Worm (Caenorhabditis elegans) whole organism, L3 larva: ENCODE data around the gene T04F8.2.

Experiments
- aly-2 ChIP-seq: fragments of 150-350 bp; optimal IDR thresholded peaks from 2 replicates; lab custom pipeline; 2014; ENCODE audit warnings: missing biosample characterization, missing genetic modification characterization
- ama-1 ChIP-seq: fragments of 150-350 bp; optimal IDR thresholded peaks from 2 replicates; lab custom pipeline; 2018
- ceh-16 ChIP-seq: sonication (generic microtip); optimal IDR thresholded peaks from 2 replicates; lab custom pipeline; 2017; ENCODE audit warnings: missing biosample characterization, missing genetic modification characterization
- ceh-28 ChIP-seq: fragments of 150-350 bp; optimal IDR thresholded peaks from 2 replicates; lab custom pipeline; 2014; ENCODE audit warnings: missing biosample characterization, missing genetic modification reagents, missing genetic modification characterization
- ceh-82 ChIP-seq: fragments of 150-350 bp; optimal IDR thresholded peaks from 2 replicates; lab custom pipeline; 2014; ENCODE audit warnings: missing biosample characterization, missing genetic modification characterization
- ceh-9 ChIP-seq: sonication (generic microtip); optimal IDR thresholded peaks from 2 replicates; lab custom pipeline; 2018; ENCODE audit warnings: missing biosample characterization, missing genetic modification characterization
- elt-2 ChIP-seq: sonication (generic microtip); optimal IDR thresholded peaks from 2 replicates; lab custom pipeline; 2016; ENCODE audit warnings: missing genetic modification reagents, mild to moderate bottlenecking, missing genetic modification characterization, missing compliant biosample characterization
- elt-3 ChIP-seq, 3 experiments: fragments of 150-350 bp in 1 of 3; sonication (generic microtip) in 2 of 3; optimal IDR thresholded peaks; 2 replicates in 2 of 3; 4 replicates in 1 of 3; lab custom pipeline; 2014 to 2017; ENCODE audit warnings: missing biosample characterization in 3 of 3, missing genetic modification characterization in 3 of 3
- fkh-10 ChIP-seq: sonication (generic microtip); optimal IDR thresholded peaks from 2 replicates; lab custom pipeline; 2017; ENCODE audit warnings: missing biosample characterization, missing genetic modification reagents, missing genetic modification characterization
- fos-1 ChIP-seq: fragments of 150-350 bp; optimal IDR thresholded peaks from 2 replicates; lab custom pipeline; 2014; ENCODE audit warnings: missing biosample characterization, missing genetic modification characterization
- hmg-11 ChIP-seq: sonication (generic microtip); optimal IDR thresholded peaks from 2 replicates; lab custom pipeline; 2016; ENCODE audit warnings: missing genetic modification characterization, missing compliant biosample characterization
- jun-1 ChIP-seq: fragments of 150-350 bp; optimal IDR thresholded peaks from 2 replicates; lab custom pipeline; 2014; ENCODE audit warnings: missing biosample characterization, missing genetic modification reagents, missing genetic modification characterization
- lin-15B ChIP-seq: fragments of 150-350 bp; optimal IDR thresholded peaks from 2 replicates; lab custom pipeline; 2014; ENCODE audit warnings: missing biosample characterization, missing genetic modification characterization
- lsy-12 ChIP-seq: sonication (generic microtip); optimal IDR thresholded peaks from 2 replicates; lab custom pipeline; 2016; ENCODE audit warnings: mild to moderate bottlenecking, missing genetic modification characterization, missing compliant biosample characterization
- mdl-1 ChIP-seq: fragments of 150-350 bp; optimal IDR thresholded peaks from 2 replicates; lab custom pipeline; 2014; ENCODE audit warnings: missing biosample characterization, missing genetic modification characterization
- mml-1 ChIP-seq: fragments of 150-350 bp; sonication (generic microtip); optimal IDR thresholded peaks from 3 replicates; lab custom pipeline; 2014; ENCODE audit warnings: missing biosample characterization, missing genetic modification characterization
- nfya-1 ChIP-seq: sonication (generic microtip); optimal IDR thresholded peaks from 2 replicates; lab custom pipeline; 2017; ENCODE audit warnings: missing genetic modification characterization, mild to moderate bottlenecking, missing compliant biosample characterization, antibody characterized with exemption, moderate library complexity; ENCODE audit not compliant: insufficient read depth
- nhr-12 ChIP-seq: fragments of 150-350 bp; optimal IDR thresholded peaks from 2 replicates; lab custom pipeline; 2014; ENCODE audit warnings: missing biosample characterization, missing genetic modification characterization
- nhr-23 ChIP-seq: fragments of 150-350 bp; optimal IDR thresholded peaks from 2 replicates; lab custom pipeline; 2014; ENCODE audit warnings: missing biosample characterization, missing genetic modification reagents, missing genetic modification characterization
- nhr-237 ChIP-seq: fragments of 150-350 bp; optimal IDR thresholded peaks from 2 replicates; lab custom pipeline; 2014; ENCODE audit warnings: missing biosample characterization, missing genetic modification characterization
- nhr-43 ChIP-seq: sonication (generic microtip); optimal IDR thresholded peaks from 2 replicates; lab custom pipeline; 2016; ENCODE audit warnings: mild to moderate bottlenecking, missing genetic modification characterization, missing compliant biosample characterization; ENCODE audit not compliant: poor library complexity, severe bottlenecking
- nhr-76 ChIP-seq: fragments of 150-350 bp; sonication (generic microtip); optimal IDR thresholded peaks from 5 replicates; lab custom pipeline; 2014; ENCODE audit warnings: missing biosample characterization, missing genetic modification characterization
- nhr-77 ChIP-seq: fragments of 150-350 bp; optimal IDR thresholded peaks from 2 replicates; lab custom pipeline; 2014; ENCODE audit warnings: missing biosample characterization, missing genetic modification characterization
- pha-4 ChIP-seq: fragments of 150-350 bp; optimal IDR thresholded peaks from 2 replicates; lab custom pipeline; 2014; ENCODE audit warnings: missing biosample characterization, missing genetic modification reagents, missing genetic modification characterization
- pqm-1 ChIP-seq: fragments of 150-350 bp; optimal IDR thresholded peaks from 2 replicates; lab custom pipeline; 2017; ENCODE audit warnings: missing biosample characterization, missing genetic modification characterization, inconsistent platforms
- sea-2 ChIP-seq: fragments of 150-350 bp; sonication (generic microtip); optimal IDR thresholded peaks from 4 replicates; lab custom pipeline; 2014; ENCODE audit warnings: missing biosample characterization, missing genetic modification reagents, missing genetic modification characterization
- skn-1 ChIP-seq: fragments of 150-350 bp; optimal IDR thresholded peaks from 2 replicates; lab custom pipeline; 2014; ENCODE audit warnings: missing biosample characterization, missing genetic modification characterization
- snpc-4 ChIP-seq: fragments of 150-350 bp; optimal IDR thresholded peaks from 2 replicates; lab custom pipeline; 2014; ENCODE audit warnings: missing biosample characterization, missing genetic modification characterization
- tbx-2 ChIP-seq: sonication (generic microtip); optimal IDR thresholded peaks from 2 replicates; lab custom pipeline; 2016; ENCODE audit warnings: mild to moderate bottlenecking, missing genetic modification characterization, missing compliant biosample characterization

The T04F8.2 gene

ce11 chrX:11662069-11662468, 5.7 kb upstream of the T04F8.2 start:
- TF ChIP-seq nhr-43 (tag; lab: Kevin White, UChicago) (no peak), ceh-82 (tag; lab: Kevin White, UChicago) (no peak), nhr-76 (no peak), nhr-237 (no peak), snpc-4 (tag; lab: Kevin White, UChicago) (no peak), pha-4 (tag; lab: Kevin White, UChicago) (peak; percentile 45), ama-1 (lab: Kevin White, UChicago) (no peak), fos-1 (tag; lab: Kevin White, UChicago) (no peak)
- TF ChIP-seq, all 47 proteins: peak for 1

- TF ChIP-seq mdl-1 (tag; lab: Kevin White, UChicago) (peak; percentile 69), ama-1 (lab: Kevin White, UChicago) (no peak), elt-2 (tag; lab: Kevin White, UChicago) (peak; percentile 99), lin-15B (tag; lab: Kevin White, UChicago) (no peak), elt-3 (tag; optimal IDR thresholded peaks at IDR 0.05; lab: Kevin White, UChicago) (peak in 1 of 3 experiments; percentile 38), pha-4 (tag; lab: Kevin White, UChicago) (peak; percentile 66), jun-1 (peak; percentile 68), pqm-1 (tag; lab: Kevin White, UChicago) (peak; percentile 98)
Observed at ce11 chrX:11661625-11662024, 5.3 kb upstream of the T04F8.2 start, which contains the start of gene sfxn-1.5. Gene sfxn-1.5, minus strand, starts transcription at chrX:11661660.

DNA sequence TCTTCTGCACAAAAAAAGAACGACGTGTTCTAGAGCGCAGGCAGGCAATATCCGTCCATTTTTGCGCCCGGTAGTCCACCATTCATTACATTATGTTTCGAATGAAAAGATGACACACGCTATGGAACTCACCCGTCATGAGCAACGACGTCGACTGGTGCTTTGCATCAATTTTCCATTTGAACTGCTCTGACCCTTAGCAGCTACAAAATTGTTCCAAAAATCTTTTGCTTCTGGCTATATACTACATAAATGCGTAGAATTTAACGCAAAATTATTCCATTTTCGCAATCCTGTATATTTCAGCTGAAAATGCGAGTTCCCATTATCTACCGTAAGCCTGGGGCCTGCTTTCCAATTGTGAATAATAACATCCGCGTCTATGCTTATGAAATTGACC, 2.0 kb upstream of the T04F8.2 start, which contains the start of gene T04F8.3:
Gene T04F8.3 (plus strand): TSS at position 301 of the 400 bp plus-strand sequence.
- TF ChIP-seq snpc-4 (tag; lab: Kevin White, UChicago) (no peak), mdl-1 (tag; lab: Kevin White, UChicago) (no peak), mml-1 (tag; lab: Kevin White, UChicago) (no peak), pqm-1 (tag; lab: Kevin White, UChicago) (no peak), lsy-12 (tag; lab: Kevin White, UChicago) (no peak), nhr-23 (no peak), nhr-77 (tag; lab: Kevin White, UChicago) (no peak), ceh-9 (tag; lab: Kevin White, UChicago) (no peak), hmg-11 (no peak), ama-1 (lab: Kevin White, UChicago) (no peak), ceh-28 (tag; lab: Kevin White, UChicago) (no peak), skn-1 (no peak)

DNA sequence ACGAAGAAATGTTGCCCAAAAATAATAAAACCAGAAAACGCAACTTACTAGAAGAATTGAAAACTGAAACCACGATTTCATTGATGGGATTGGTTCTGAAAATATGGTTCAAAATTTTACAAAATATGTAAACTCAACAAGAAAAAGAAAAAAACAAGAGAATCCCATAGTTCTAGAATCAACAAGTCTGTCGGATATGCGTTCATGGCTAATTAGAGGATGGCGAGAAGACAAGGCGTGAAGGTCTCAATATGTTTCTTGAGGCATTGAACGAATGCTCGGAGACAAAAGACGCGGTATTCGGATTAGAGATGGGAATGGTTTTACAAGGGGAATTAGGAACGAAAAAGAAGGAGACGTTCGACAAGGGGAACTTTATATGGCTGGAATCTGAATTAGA, 5.6 kb downstream of the T04F8.2 start, which contains the start of gene cutl-11:
Gene cutl-11 (minus strand): TSS at position 101 of the 400 bp plus-strand sequence.
- TF ChIP-seq mml-1 (tag; lab: Kevin White, UChicago) = no peak

DNA sequence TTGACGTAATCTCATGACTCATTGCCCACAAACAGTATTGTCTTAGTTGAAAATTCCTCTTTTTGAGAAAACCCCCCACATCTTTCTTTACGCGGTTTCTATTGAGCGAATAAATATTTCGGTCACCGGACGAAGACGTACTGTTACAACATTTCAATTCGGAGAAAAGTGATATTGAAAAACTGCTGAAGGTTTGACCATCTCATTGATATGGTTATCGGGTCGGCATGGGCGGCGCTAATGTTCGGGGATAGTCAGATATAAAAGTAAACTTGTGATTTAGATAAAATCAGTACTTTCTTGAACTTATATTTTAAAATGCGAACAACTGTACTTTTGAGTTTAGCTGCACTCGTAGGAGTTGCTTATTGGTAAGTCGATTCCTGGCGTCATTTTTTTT, 9.2 kb downstream of the T04F8.2 start, which contains the start of gene T04F8.8:
Gene T04F8.8 (plus strand): TSS at position 301 of the 400 bp plus-strand sequence.
- no peak for TF ChIP-seq pha-4 (tag; lab: Kevin White, UChicago)
- TF ChIP-seq nhr-23 = peak; percentile 19

ce11 chrX:11645517-11645916, 10.9 kb downstream of the T04F8.2 start:
- no peak for TF ChIP-seq aly-2 (tag; lab: Kevin White, UChicago)
- peak; percentile 12 for TF ChIP-seq hmg-11
- no peak for TF ChIP-seq nhr-76
- TF ChIP-seq elt-2 (tag; lab: Kevin White, UChicago) = peak; percentile 42
- TF ChIP-seq snpc-4 (tag; lab: Kevin White, UChicago) = no peak
- no peak for TF ChIP-seq nfya-1
- no peak for TF ChIP-seq fkh-10 (GFP tag; lab: Kevin White, UChicago)
- no peak for TF ChIP-seq skn-1
- no peak for TF ChIP-seq ceh-16
- peak; percentile 64 for TF ChIP-seq nhr-43 (tag; lab: Kevin White, UChicago)
- peak; percentile 50 for TF ChIP-seq nhr-23
- TF ChIP-seq tbx-2 (tag; lab: Kevin White, UChicago) = peak; percentile 5
- no peak for TF ChIP-seq sea-2 (GFP tag; lab: Kevin White, UChicago)
- TF ChIP-seq nhr-12 (tag; lab: Kevin White, UChicago) = no peak
- no peak for TF ChIP-seq lsy-12 (tag; lab: Kevin White, UChicago)
